Worm (Caenorhabditis elegans) whole organism, L1 larva: ENCODE measurements around the gene F54D10.8.

Experiments
- C16A3.4 ChIP-seq: fragments of 150-350 bp; optimal IDR thresholded peaks from 2 replicates; lab custom pipeline; 2014; ENCODE audit warnings: missing biosample characterization, missing genetic modification characterization
- C34B4.2 ChIP-seq: sonication (generic microtip); optimal IDR thresholded peaks from 2 replicates; lab custom pipeline; 2017; ENCODE audit warnings: mild to moderate bottlenecking, missing genetic modification characterization, missing compliant biosample characterization
- F16B12.6 ChIP-seq: fragments of 150-350 bp; optimal IDR thresholded peaks from 2 replicates; lab custom pipeline; 2014; ENCODE audit warnings: missing biosample characterization, missing genetic modification characterization
- aha-1 ChIP-seq: fragments of 150-350 bp; optimal IDR thresholded peaks from 2 replicates; lab custom pipeline; 2014; ENCODE audit warnings: missing biosample characterization, missing genetic modification characterization
- aly-2 ChIP-seq: fragments of 150-350 bp; optimal IDR thresholded peaks from 2 replicates; lab custom pipeline; 2014; ENCODE audit warnings: missing biosample characterization, missing genetic modification characterization
- ceh-8 ChIP-seq: fragments of 200-800 bp; sonication (Bioruptor generic); optimal IDR thresholded peaks from 2 replicates; lab custom pipeline; 2018; ENCODE audit warnings: mild to moderate bottlenecking, missing genetic modification characterization, moderate library complexity, missing compliant biosample characterization
- ceh-82 ChIP-seq, 3 experiments: fragments of 150-350 bp in 1 of 3; sonication (generic microtip) in 2 of 3; optimal IDR thresholded peaks; 2 replicates each; lab custom pipeline; 2014 to 2017; ENCODE audit warnings: missing biosample characterization in 3 of 3, missing genetic modification characterization in 3 of 3
- ceh-88 ChIP-seq: fragments of 200-800 bp; sonication (Bioruptor generic); IDR thresholded peaks from 2 replicates; pipeline ENCODE4 v1.3.6; 2022; ENCODE audit warnings: missing genetic modification characterization, missing compliant biosample characterization
- ceh-90 ChIP-seq: sonication (generic microtip); optimal IDR thresholded peaks from 2 replicates; lab custom pipeline; 2016; ENCODE audit warnings: missing genetic modification characterization, missing compliant biosample characterization
- dsc-1 ChIP-seq: sonication (generic microtip); optimal IDR thresholded peaks from 2 replicates; lab custom pipeline; 2016; ENCODE audit warnings: mild to moderate bottlenecking, missing genetic modification characterization, missing compliant biosample characterization
- efl-1 ChIP-seq, 4 experiments: fragments of 150-350 bp; optimal IDR thresholded peaks in 3 of 4; peaks in 1 of 4; 1 replicate in 1 of 4; 2 replicates in 3 of 4; lab custom pipeline; 2014; ENCODE audit warnings: missing biosample characterization in 2 of 4, missing genetic modification characterization in 2 of 4, missing genetic modification reagents in 2 of 4
- efl-3 ChIP-seq: fragments of 200-800 bp; sonication (Bioruptor generic); optimal IDR thresholded peaks from 2 replicates; lab custom pipeline; 2018; ENCODE audit warnings: mild to moderate bottlenecking, missing genetic modification characterization, missing compliant biosample characterization
- egl-27 ChIP-seq, 2 experiments: fragments of 150-350 bp in 1 of 2; sonication (generic microtip); optimal IDR thresholded peaks; 3 replicates each; lab custom pipeline; 2017 to 2018; ENCODE audit warnings: missing biosample characterization in 2 of 2, missing genetic modification characterization in 2 of 2, missing genetic modification reagents in 2 of 2
- elt-2 ChIP-seq: sonication (generic microtip); optimal IDR thresholded peaks from 2 replicates; lab custom pipeline; 2016; ENCODE audit warnings: missing genetic modification characterization, mild to moderate bottlenecking, inconsistent platforms, missing compliant biosample characterization, missing genetic modification reagents
- elt-3 ChIP-seq, 6 experiments: fragments of 150-350 bp in 1 of 6; sonication (generic microtip); optimal IDR thresholded peaks; 2 replicates each; lab custom pipeline; 2017 to 2018; ENCODE audit warnings: missing biosample characterization in 6 of 6, missing genetic modification characterization in 6 of 6, inconsistent platforms in 1 of 6
- ets-5 ChIP-seq: fragments of 200-800 bp; sonication (Bioruptor generic); IDR thresholded peaks from 2 replicates; pipeline ENCODE4 v1.3.6; 2022; ENCODE audit warnings: missing genetic modification characterization, missing compliant biosample characterization
- fkh-10 ChIP-seq: sonication (generic microtip); optimal IDR thresholded peaks from 2 replicates; lab custom pipeline; 2017; ENCODE audit warnings: missing biosample characterization, missing genetic modification reagents, missing genetic modification characterization
- fkh-4 ChIP-seq: sonication (generic microtip); optimal IDR thresholded peaks from 2 replicates; lab custom pipeline; 2016; ENCODE audit warnings: missing compliant biosample characterization, missing genetic modification characterization, borderline replicate concordance
- fkh-8 ChIP-seq: sonication (generic microtip); optimal IDR thresholded peaks from 2 replicates; lab custom pipeline; 2016; ENCODE audit warnings: mild to moderate bottlenecking, missing genetic modification characterization, missing compliant biosample characterization
- hlh-17 ChIP-seq: fragments of 200-800 bp; sonication (Bioruptor generic); optimal IDR thresholded peaks from 2 replicates; lab custom pipeline; 2018; ENCODE audit warnings: missing genetic modification characterization, mild to moderate bottlenecking, missing compliant biosample characterization, moderate library complexity, borderline replicate concordance
- hpl-2 ChIP-seq: fragments of 150-350 bp; optimal IDR thresholded peaks from 2 replicates; lab custom pipeline; 2014; ENCODE audit warnings: missing biosample characterization, missing genetic modification reagents, missing genetic modification characterization
- irx-1 ChIP-seq: sonication (generic microtip); optimal IDR thresholded peaks from 2 replicates; lab custom pipeline; 2016; ENCODE audit warnings: missing genetic modification characterization, missing compliant biosample characterization
- isw-1 ChIP-seq: fragments of 200-800 bp; sonication (Bioruptor generic); IDR thresholded peaks from 2 replicates; pipeline ENCODE4 v1.3.6; 2022; ENCODE audit warnings: missing genetic modification characterization, missing compliant biosample characterization
- jun-1 ChIP-seq: fragments of 150-350 bp; optimal IDR thresholded peaks from 2 replicates; lab custom pipeline; 2014; ENCODE audit warnings: missing biosample characterization, missing genetic modification reagents, missing genetic modification characterization
- lin-13 ChIP-seq: fragments of 150-350 bp; optimal IDR thresholded peaks from 2 replicates; lab custom pipeline; 2014; ENCODE audit warnings: missing biosample characterization, missing genetic modification reagents, missing genetic modification characterization
- lin-39 ChIP-seq: fragments of 150-350 bp; optimal IDR thresholded peaks from 2 replicates; lab custom pipeline; 2014; ENCODE audit warnings: missing biosample characterization, missing genetic modification reagents, missing genetic modification characterization
- lir-3 ChIP-seq: sonication (generic microtip); optimal IDR thresholded peaks from 2 replicates; lab custom pipeline; 2016; ENCODE audit warnings: mild to moderate bottlenecking, missing genetic modification characterization, moderate library complexity, missing compliant biosample characterization; ENCODE audit not compliant: poor library complexity
- lsy-2 ChIP-seq, 2 experiments: fragments of 150-350 bp; optimal IDR thresholded peaks; 2 replicates each; lab custom pipeline; 2014; ENCODE audit warnings: missing biosample characterization in 2 of 2, missing genetic modification characterization in 2 of 2
- mab-9 ChIP-seq: fragments of 200-800 bp; sonication (Bioruptor generic); IDR thresholded peaks from 2 replicates; pipeline ENCODE4 v1.3.6; 2022; ENCODE audit warnings: missing genetic modification reagents, missing genetic modification characterization, missing compliant biosample characterization
- mef-2 ChIP-seq: fragments of 150-350 bp; optimal IDR thresholded peaks from 2 replicates; lab custom pipeline; 2014; ENCODE audit warnings: missing biosample characterization, missing genetic modification characterization
- mep-1 ChIP-seq: fragments of 150-350 bp; optimal IDR thresholded peaks from 2 replicates; lab custom pipeline; 2014; ENCODE audit warnings: missing biosample characterization, missing genetic modification characterization
- nhr-11 ChIP-seq: fragments of 150-350 bp; optimal IDR thresholded peaks from 2 replicates; lab custom pipeline; 2014; ENCODE audit warnings: missing biosample characterization, missing genetic modification characterization
- nhr-19 ChIP-seq: fragments of 200-800 bp; sonication (Bioruptor generic); conservative IDR thresholded peaks from 2 replicates; pipeline ENCODE4 v1.3.6; 2022; ENCODE audit warnings: missing genetic modification characterization, missing compliant biosample characterization
- nhr-20 ChIP-seq: sonication (generic microtip); optimal IDR thresholded peaks from 2 replicates; lab custom pipeline; 2016; ENCODE audit warnings: mild to moderate bottlenecking, missing genetic modification characterization, missing compliant biosample characterization
- nhr-237 ChIP-seq: fragments of 150-350 bp; optimal IDR thresholded peaks from 2 replicates; lab custom pipeline; 2014; ENCODE audit warnings: missing biosample characterization, missing genetic modification characterization
- nhr-71 ChIP-seq: sonication (generic microtip); optimal IDR thresholded peaks from 2 replicates; lab custom pipeline; 2016; ENCODE audit warnings: mild to moderate bottlenecking, missing genetic modification characterization, moderate library complexity, missing compliant biosample characterization
- nhr-76 ChIP-seq: sonication (generic microtip); optimal IDR thresholded peaks from 2 replicates; lab custom pipeline; 2017; ENCODE audit warnings: missing biosample characterization, missing genetic modification characterization
- nhr-84 ChIP-seq: sonication (generic microtip); optimal IDR thresholded peaks from 2 replicates; lab custom pipeline; 2017; ENCODE audit warnings: missing biosample characterization, missing genetic modification characterization
- pax-3 ChIP-seq: fragments of 200-800 bp; sonication (Bioruptor generic); optimal IDR thresholded peaks from 2 replicates; lab custom pipeline; 2018; ENCODE audit warnings: mild to moderate bottlenecking, missing genetic modification characterization, moderate library complexity, missing compliant biosample characterization
- rnt-1 ChIP-seq: sonication (generic microtip); optimal IDR thresholded peaks from 2 replicates; lab custom pipeline; 2016; ENCODE audit warnings: mild to moderate bottlenecking, missing genetic modification characterization, moderate library complexity, missing compliant biosample characterization
- skn-1 ChIP-seq: fragments of 150-350 bp; optimal IDR thresholded peaks from 2 replicates; lab custom pipeline; 2014; ENCODE audit warnings: missing biosample characterization, missing genetic modification characterization
- snu-23 ChIP-seq: sonication (generic microtip); optimal IDR thresholded peaks from 2 replicates; lab custom pipeline; 2016; ENCODE audit warnings: missing genetic modification characterization, missing compliant biosample characterization
- sox-4 ChIP-seq: sonication (generic microtip); optimal IDR thresholded peaks from 2 replicates; lab custom pipeline; 2016; ENCODE audit warnings: missing genetic modification characterization, missing compliant biosample characterization
- sup-37 ChIP-seq: fragments of 200-800 bp; sonication (Bioruptor generic); optimal IDR thresholded peaks from 2 replicates; lab custom pipeline; 2018; ENCODE audit warnings: mild to moderate bottlenecking, missing genetic modification characterization, missing compliant biosample characterization
- unc-30 ChIP-seq: sonication (generic microtip); optimal IDR thresholded peaks from 2 replicates; lab custom pipeline; 2017; ENCODE audit warnings: missing biosample characterization, missing genetic modification characterization
- unc-62 ChIP-seq: fragments of 150-350 bp; optimal IDR thresholded peaks from 2 replicates; lab custom pipeline; 2014; ENCODE audit warnings: missing biosample characterization, missing genetic modification reagents, missing genetic modification characterization
- unc-86 ChIP-seq: sonication (generic microtip); optimal IDR thresholded peaks from 2 replicates; lab custom pipeline; 2016; ENCODE audit warnings: missing genetic modification characterization, missing compliant biosample characterization
- vab-15 ChIP-seq: sonication (generic microtip); optimal IDR thresholded peaks from 2 replicates; lab custom pipeline; 2017; ENCODE audit warnings: missing genotype, mild to moderate bottlenecking, missing genetic modification characterization, missing compliant biosample characterization
- xbp-1 ChIP-seq: sonication (generic microtip); optimal IDR thresholded peaks from 2 replicates; lab custom pipeline; 2016; ENCODE audit warnings: missing genetic modification characterization, missing compliant biosample characterization
- zag-1 ChIP-seq: fragments of 150-350 bp; optimal IDR thresholded peaks from 2 replicates; lab custom pipeline; 2014; ENCODE audit warnings: missing biosample characterization, missing genetic modification characterization
- zip-4 ChIP-seq: fragments of 200-800 bp; sonication (Bioruptor generic); optimal IDR thresholded peaks from 2 replicates; lab custom pipeline; 2018; ENCODE audit warnings: mild to moderate bottlenecking, missing genetic modification characterization, moderate library complexity, missing compliant biosample characterization
- ztf-11 ChIP-seq, 2 experiments: sonication (generic microtip); optimal IDR thresholded peaks; 2 replicates each; lab custom pipeline; 2016 to 2017; ENCODE audit warnings: missing genetic modification characterization in 2 of 2, missing biosample characterization in 1 of 2, missing compliant biosample characterization in 1 of 2
- ztf-4 ChIP-seq: fragments of 150-350 bp; optimal IDR thresholded peaks from 2 replicates; lab custom pipeline; 2014; ENCODE audit warnings: missing biosample characterization, missing genetic modification characterization

Gene F54D10.8

ce11 chrII:3786538-3786937 is 41.2 kb downstream of the F54D10.8 start (continued):
- TF ChIP-seq zag-1 (no peak), nhr-76 (tag; lab: Kevin White, UChicago) (no peak), nhr-84 (no peak), jun-1 (tag; lab: Kevin White, UChicago) (peak; percentile 88), aha-1 (tag; lab: Kevin White, UChicago) (no peak), mef-2 (tag; lab: Kevin White, UChicago) (no peak), ceh-82 (tag; optimal IDR thresholded peaks at IDR 0.05; lab: Kevin White, UChicago) (no peak), C16A3.4 (tag; lab: Kevin White, UChicago) (no peak), lir-3 (no peak), ceh-90 (tag; lab: Kevin White, UChicago) (no peak), nhr-237 (tag; lab: Kevin White, UChicago) (no peak), lsy-2 (tag; optimal IDR thresholded peaks at IDR 0.05; lab: Kevin White, UChicago) (peak in 1 of 2 experiments; percentile 58), fkh-10 (GFP tag; lab: Kevin White, UChicago) (no peak), elt-2 (peak; percentile 100), ceh-8 (GFP tag; lab: Kevin White, UChicago) (peak; percentile 87), F16B12.6 (tag; lab: Kevin White, UChicago) (no peak), nhr-11 (no peak), hpl-2 (GFP tag; lab: Kevin White, UChicago) (no peak), mab-9 (GFP tag; lab: Robert Waterston, UW) (no peak), hlh-17 (GFP tag; lab: Kevin White, UChicago) (no peak), snu-23 (no peak), egl-27 (tag; optimal IDR thresholded peaks at IDR 0.05; lab: Kevin White, UChicago) (no peak), elt-3 (tag; optimal IDR thresholded peaks at IDR 0.05; lab: Kevin White, UChicago) (no peak), aly-2 (tag; lab: Kevin White, UChicago) (no peak), dsc-1 (no peak), ets-5 (GFP tag; lab: Robert Waterston, UW) (no peak), nhr-71 (no peak), skn-1 (tag; lab: Kevin White, UChicago) (no peak), vab-15 (tag; lab: Kevin White, UChicago) (no peak), nhr-20 (peak; percentile 51), mep-1 (tag; lab: Kevin White, UChicago) (no peak), lin-39 (tag; lab: Kevin White, UChicago) (no peak), lin-13 (no peak), sox-4 (tag; lab: Kevin White, UChicago) (no peak), unc-86 (no peak), rnt-1 (no peak), fkh-8 (tag; lab: Kevin White, UChicago) (peak; percentile 9), unc-62 (GFP tag; lab: Kevin White, UChicago) (no peak), irx-1 (tag; lab: Kevin White, UChicago) (no peak), xbp-1 (tag; lab: Kevin White, UChicago) (no peak), sup-37 (no peak), efl-1 (optimal IDR thresholded peaks at IDR 0.05; lab: Kevin White, UChicago) (no peak), efl-1 (GFP tag; optimal IDR thresholded peaks at IDR 0.05 in 1 of 2; lab: Kevin White, UChicago) (peak in 1 of 2 experiments; percentile 84), unc-30 (tag; lab: Kevin White, UChicago) (no peak), zip-4 (GFP tag; lab: Kevin White, UChicago) (no peak), isw-1 (GFP tag; lab: Robert Waterston, UW) (no peak), pax-3 (peak; percentile 79), nhr-19 (0 out of 2 replicates have a peak, but pooled peaks have one; percentile 6), efl-3 (no peak), ceh-88 (GFP tag; lab: Robert Waterston, UW) (no peak), fkh-4 (no peak), ztf-11 (tag; optimal IDR thresholded peaks at IDR 0.05; lab: Kevin White, UChicago) (no peak), ztf-4 (tag; lab: Kevin White, UChicago) (no peak), C34B4.2 (tag; lab: Kevin White, UChicago) (no peak)
